Worm (Caenorhabditis elegans): Measurements from ENCODE around the gene scav-2.

scav-2 gene

DNA sequence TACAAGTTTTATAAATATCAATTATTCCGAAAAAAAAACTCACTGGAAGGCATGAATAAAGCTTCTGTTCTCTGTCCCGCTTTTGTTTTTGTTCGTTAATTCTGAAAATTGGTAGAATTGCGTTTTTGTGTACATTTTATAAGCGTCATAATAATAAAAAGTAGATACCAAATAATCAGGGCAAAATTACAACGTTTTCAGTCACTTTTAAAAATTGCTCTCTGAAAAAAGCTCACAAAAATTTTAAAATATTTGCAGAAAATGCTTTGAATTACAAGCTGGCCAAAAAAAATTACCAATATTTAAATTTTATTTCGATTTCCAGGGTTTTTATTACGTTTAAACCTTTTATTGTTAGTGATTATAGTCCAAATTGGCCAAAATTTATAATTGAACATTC, at the start of gene scav-2:
Gene scav-2, minus strand, starts transcription at position 101 of the 400 bp plus-strand sequence.
- TF ChIP-seq W03F9.2 (tag; optimal IDR thresholded peaks at IDR 0.05): no peak
- TF ChIP-seq him-1 (tag; optimal IDR thresholded peaks at IDR 0.05): no peak
- TF ChIP-seq dao-5 (tag; optimal IDR thresholded peaks at IDR 0.05): no peak

DNA sequence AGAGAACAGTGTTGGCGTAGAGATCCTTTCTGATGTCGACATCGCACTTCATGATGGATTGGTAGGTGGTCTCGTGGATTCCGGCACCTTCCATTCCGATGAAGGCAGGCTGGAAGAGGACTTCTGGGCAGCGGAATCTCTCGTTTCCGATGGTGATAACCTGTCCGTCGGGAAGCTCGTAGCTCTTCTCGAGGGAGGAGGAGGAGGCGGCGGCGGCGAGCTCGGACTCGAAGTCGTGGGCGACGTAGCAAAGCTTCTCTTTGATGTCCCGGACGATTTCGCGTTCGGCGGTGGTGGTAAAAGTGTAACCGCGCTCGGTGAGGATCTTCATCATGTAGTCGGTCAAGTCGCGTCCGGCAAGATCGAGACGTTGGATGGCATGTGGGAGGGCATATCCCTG, 49.7 kb upstream of the scav-2 start:
- no peak for TF ChIP-seq dao-5 (tag; optimal IDR thresholded peaks at IDR 0.05)
- TF ChIP-seq him-1 (tag; optimal IDR thresholded peaks at IDR 0.05): no peak
- no peak for TF ChIP-seq W03F9.2 (tag; optimal IDR thresholded peaks at IDR 0.05)

DNA sequence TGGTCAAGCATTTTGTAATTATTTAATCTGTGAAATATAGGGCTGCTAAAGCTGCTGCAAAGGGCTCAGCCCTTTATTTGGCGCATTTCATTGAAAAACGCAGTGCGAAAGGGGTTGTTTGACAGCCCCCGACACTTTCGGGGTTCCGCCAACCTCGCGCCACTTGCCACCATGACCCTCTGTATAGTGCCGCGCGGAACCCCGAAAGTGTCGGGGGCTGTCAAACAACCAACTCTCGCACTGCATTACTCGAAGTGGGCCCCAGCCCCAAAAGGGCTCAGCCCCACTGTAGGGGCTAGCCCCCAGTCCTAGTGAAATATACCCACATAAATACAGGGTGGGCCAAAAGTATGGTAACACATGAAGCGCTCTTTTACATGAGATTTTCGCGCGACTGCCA, 45.1 kb upstream of the scav-2 start:
- no peak for TF ChIP-seq W03F9.2 (tag; optimal IDR thresholded peaks at IDR 0.05)
- TF ChIP-seq dao-5 (tag; optimal IDR thresholded peaks at IDR 0.05): no peak
- no peak for TF ChIP-seq him-1 (tag; optimal IDR thresholded peaks at IDR 0.05)

DNA sequence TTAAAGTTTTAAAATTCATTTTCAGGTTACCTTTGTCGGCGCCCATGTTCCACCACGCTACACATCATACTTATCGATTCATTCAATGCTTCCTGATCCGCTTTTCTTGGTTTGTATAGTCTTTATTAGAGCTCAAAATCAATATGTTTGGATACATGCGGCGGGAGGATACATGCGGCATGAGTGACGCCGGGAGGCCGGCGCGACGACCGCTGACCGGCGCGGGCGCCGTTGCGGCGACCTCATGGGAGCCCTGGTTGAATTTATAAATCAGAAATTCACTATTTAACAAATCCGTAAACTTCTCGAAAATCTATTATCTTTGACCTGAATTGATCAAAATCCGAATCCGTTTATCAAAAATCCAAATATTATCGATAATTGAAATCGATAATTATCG, 26.6 kb upstream of the scav-2 start:
- TF ChIP-seq W03F9.2 (tag; optimal IDR thresholded peaks at IDR 0.05) (no peak), him-1 (tag; optimal IDR thresholded peaks at IDR 0.05) (no peak), dao-5 (tag; optimal IDR thresholded peaks at IDR 0.05) (no peak)

DNA sequence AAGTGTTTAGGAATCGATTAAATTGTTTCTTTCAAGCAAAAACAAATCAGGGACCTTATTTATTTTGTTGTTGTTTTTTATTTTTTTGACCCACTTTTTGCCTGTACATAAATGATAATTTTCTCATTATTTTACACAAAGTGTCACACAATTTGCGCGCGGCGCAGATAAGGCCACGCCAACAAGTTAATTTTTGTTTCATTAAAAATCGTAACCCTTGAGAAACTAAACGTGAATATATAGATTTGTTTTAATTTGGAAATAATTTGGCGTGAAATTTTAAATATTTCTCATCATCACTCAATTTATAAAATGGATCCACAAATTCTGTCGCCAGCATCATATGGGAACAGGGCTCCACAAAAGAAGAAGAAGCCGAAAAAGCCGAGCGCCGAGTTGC, 25.4 kb upstream of the scav-2 start, which contains the start of gene T05D4.5:
Gene T05D4.5, plus strand, starts transcription at position 301 of the 400 bp plus-strand sequence.
- no peak for TF ChIP-seq dao-5 (tag; optimal IDR thresholded peaks at IDR 0.05)
- no peak for TF ChIP-seq him-1 (tag; optimal IDR thresholded peaks at IDR 0.05)
- TF ChIP-seq W03F9.2 (tag; optimal IDR thresholded peaks at IDR 0.05): no peak

DNA sequence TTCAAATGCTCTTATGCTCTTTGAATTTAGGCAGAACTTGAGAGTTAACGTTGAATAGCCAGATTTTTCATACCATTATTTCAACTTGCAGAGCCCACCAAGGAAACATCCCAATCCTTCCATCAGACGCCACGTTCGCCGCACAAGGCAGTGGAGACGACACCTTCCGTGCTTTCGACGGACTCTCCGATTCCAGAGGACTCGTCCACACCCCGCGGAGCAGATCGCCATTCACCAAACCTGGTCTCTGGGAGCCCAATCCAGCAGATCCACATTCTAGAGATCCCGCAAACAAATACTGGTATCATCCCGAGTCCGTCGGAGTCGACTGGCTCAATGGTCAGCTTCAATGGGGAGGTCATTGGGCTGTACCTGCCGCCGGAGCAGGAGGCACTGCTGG, 24.9 kb upstream of the scav-2 start:
- TF ChIP-seq W03F9.2 (tag; optimal IDR thresholded peaks at IDR 0.05): no peak
- no peak for TF ChIP-seq dao-5 (tag; optimal IDR thresholded peaks at IDR 0.05)
- TF ChIP-seq him-1 (tag; optimal IDR thresholded peaks at IDR 0.05): no peak

DNA sequence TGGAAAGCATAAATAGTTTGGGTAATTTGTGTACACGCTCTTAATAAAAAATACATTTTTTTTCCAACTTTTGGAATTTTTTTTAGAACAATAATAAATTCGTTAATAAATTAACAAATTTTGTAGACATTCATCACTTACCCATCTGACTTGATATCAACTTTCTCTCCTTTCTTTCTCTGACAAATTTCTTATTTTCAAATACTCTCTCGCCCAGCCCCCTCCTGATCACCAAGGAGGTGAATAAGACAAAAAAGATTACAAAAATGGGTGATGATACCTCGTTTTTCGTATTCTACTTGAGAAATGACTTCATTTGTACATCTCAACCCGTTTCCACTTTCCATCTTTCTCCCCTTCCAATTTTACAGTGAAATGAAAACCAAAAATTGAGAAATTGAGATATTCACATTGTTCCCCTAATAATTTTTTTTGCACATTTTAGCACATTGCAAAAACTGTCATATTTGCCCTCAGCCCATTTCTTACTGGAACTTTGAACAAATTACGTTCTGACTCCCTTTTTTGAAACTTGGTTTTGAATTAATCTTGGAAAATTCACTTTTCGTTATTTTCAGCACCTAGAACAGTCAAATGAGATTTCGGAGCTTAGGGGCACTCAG, 20.6 kb upstream of the scav-2 start, which contains the start of gene osm-7:
Gene osm-7, plus strand, starts transcription at position 573 of the 623 bp plus-strand sequence.
- TF ChIP-seq him-1 (tag; optimal IDR thresholded peaks at IDR 0.05) (no peak), dao-5 (tag; optimal IDR thresholded peaks at IDR 0.05) (no peak), W03F9.2 (tag; optimal IDR thresholded peaks at IDR 0.05) (no peak)

DNA sequence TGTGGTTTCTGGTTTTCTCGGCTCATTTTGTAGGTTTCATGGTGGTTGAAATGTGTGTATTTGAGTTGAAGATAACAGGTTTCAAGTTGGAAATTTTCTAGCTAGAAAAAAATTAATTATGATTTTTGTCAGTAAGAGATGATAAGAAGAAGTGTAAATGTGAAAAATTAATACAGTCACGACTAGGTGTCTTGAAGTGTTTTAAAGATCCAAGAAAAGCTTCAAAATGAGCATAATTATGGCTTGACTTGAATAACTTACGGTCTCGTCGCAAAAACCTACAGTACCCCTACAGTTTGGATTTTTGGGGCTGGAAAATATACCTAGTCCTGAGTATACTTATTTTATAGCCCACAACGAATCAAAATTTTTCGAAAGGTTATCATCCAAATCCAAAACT, 15.2 kb upstream of the scav-2 start, which contains the start of gene exc-12:
Gene exc-12, minus strand, starts transcription at position 101 of the 400 bp plus-strand sequence.
- TF ChIP-seq dao-5 (tag; optimal IDR thresholded peaks at IDR 0.05) (no peak), W03F9.2 (tag; optimal IDR thresholded peaks at IDR 0.05) (no peak), him-1 (tag; optimal IDR thresholded peaks at IDR 0.05) (no peak)

DNA sequence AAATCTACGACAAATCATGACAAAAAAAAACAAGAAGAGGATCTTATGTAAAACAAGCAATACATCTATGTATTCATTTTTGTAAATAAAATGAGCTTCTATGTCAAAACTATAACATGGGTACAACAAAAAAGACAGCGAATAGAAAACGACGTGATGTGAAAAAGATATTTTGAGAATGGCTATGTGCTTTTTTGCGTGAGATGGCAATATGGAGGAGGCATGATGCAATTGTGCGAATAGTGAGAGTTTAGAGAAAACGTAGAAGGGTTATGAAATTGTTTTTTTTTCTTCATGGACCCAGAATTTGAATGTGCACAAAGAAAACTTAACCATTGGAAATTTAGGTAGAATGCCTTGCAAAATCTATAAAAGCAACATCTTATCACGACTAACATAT, 10.8 kb upstream of the scav-2 start:
- TF ChIP-seq W03F9.2 (tag; optimal IDR thresholded peaks at IDR 0.05): no peak
- TF ChIP-seq him-1 (tag; optimal IDR thresholded peaks at IDR 0.05): no peak
- no peak for TF ChIP-seq dao-5 (tag; optimal IDR thresholded peaks at IDR 0.05)

DNA sequence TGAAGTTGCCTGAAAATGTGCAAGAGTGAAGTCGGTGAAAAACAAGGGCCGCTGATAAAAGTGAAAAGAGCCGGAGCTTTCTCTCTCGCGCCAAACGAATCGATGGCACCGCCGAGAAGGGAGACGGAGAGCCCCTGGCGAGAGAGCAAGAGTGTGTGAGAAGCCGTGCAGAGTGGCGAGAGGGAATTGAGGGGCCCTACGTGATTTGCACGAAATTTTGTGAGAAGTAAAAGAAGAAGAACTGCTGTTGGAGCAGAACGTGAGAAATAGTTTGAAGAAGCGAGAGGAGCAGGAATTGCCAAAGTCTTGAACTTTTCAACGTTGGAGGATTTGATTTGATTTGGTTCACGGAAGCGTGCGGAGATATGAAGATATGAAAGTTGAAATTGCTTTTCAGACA, 9.8 kb upstream of the scav-2 start, which contains the start of gene aldo-1:
Gene aldo-1, minus strand, starts transcription at position 9 of the 400 bp plus-strand sequence.
- TF ChIP-seq him-1 (tag; optimal IDR thresholded peaks at IDR 0.05) (peak; percentile 45), dao-5 (tag; optimal IDR thresholded peaks at IDR 0.05) (no peak)

DNA sequence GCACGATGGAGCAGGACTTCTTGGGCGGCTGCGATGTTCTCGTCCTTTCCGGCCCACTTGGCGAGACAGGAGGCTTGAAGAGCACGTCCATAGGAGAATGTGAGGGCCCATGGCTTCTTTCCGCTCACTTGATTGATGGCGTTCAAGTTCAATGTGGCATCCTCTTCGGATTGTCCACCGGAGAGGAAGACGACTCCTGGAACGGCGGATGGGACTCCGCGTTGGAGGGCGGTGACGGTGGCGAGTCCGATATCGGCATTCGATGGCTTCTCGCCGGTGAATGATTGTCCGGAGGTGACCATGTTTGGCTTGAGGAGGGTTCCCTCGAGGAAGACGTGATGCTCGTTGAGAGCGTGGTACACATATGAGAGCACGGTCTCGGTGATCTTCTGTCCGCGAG, 8.4 kb upstream of the scav-2 start:
- TF ChIP-seq W03F9.2 (tag; optimal IDR thresholded peaks at IDR 0.05) (no peak), dao-5 (tag; optimal IDR thresholded peaks at IDR 0.05) (no peak), him-1 (tag; optimal IDR thresholded peaks at IDR 0.05) (no peak)

DNA sequence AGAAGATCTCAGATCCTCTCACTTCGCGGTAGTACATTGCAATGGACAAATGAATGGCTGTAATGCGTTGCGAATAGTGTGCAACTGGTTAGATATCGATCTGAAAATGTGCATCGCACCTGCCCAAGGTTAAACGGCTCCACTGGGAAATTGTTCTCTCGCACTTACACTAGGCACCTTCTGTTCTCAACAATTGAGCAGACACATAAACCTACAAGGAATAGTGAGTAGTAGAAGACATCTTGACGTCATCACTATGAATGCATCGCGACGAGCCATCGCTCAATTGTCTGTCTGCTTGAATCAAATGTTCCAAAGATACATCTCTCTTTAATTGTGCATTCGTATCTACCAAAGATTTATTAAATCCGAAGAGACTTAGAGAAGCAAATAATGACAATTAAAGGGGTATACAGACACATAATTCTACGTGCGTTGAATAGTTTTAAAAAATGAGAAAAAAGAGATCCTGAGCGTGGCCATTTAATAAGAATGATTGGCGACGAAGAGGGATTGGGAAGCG, 7.9 kb upstream of the scav-2 start, which contains the start of gene T05D4.2:
Gene T05D4.2, minus strand, starts transcription at position 83 of the 523 bp plus-strand sequence.
- TF ChIP-seq him-1 (tag; optimal IDR thresholded peaks at IDR 0.05): no peak
- no peak for TF ChIP-seq dao-5 (tag; optimal IDR thresholded peaks at IDR 0.05)
- no peak for TF ChIP-seq W03F9.2 (tag; optimal IDR thresholded peaks at IDR 0.05)

DNA sequence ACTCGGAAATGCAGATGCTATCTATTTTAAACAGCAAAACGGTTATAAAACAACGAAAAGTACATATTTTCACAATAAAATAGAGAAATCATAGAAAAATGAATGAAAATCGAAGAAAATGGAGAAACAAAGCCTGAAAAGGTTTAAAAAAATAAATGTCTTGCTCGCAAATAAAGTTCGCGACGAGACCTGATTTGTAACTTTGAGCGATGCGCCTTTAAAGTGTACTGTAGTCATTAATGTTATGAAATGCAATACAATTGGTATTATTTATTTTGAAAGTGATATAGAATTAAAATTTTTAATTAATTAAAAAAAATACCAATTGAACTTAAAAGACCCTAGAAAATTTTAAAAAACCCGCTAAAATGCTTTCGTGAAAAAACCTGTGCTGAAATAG, 6.1 kb upstream of the scav-2 start:
- TF ChIP-seq dao-5 (tag; optimal IDR thresholded peaks at IDR 0.05) (no peak), him-1 (tag; optimal IDR thresholded peaks at IDR 0.05) (no peak), W03F9.2 (tag; optimal IDR thresholded peaks at IDR 0.05) (no peak)

DNA sequence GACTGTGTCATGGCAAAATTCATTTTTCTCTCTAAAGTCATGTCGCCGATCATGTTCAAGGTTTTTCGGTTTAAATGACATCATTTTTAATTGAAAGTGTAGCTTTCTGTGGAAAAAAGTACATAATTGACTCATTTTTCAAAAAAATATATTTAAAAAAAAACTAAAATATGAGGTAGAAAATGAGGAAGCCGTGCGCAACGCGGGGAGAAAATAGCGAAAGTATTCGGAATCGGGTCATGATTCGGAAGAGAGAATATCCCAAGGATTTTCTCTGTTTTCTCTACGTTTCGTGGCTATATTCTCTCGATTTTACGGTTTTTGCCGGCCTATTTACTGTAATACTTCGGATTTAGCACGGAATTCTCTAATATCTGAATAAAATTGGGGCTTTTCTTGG, 5.6 kb upstream of the scav-2 start:
- TF ChIP-seq him-1 (tag; optimal IDR thresholded peaks at IDR 0.05) (no peak), dao-5 (tag; optimal IDR thresholded peaks at IDR 0.05) (no peak)

DNA sequence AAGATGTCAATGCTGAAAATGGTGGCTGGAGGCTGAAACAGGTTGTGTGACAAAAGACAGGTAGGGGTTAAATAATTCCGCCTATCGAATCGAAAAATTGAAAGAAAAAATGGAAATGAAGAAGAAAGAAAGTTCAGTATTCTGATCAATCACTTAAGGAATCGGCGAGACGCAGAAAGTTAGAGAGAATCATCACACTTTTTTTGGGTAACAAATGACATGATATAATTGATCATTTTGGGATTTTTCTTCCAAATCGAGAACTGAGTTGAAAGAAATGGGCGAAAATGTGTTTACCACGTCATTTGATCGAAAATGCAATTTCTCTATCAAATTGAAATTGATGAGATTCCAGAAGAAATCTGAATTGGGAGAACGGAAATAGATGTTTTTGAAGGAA, 905 bp upstream of the scav-2 start:
- TF ChIP-seq him-1 (tag; optimal IDR thresholded peaks at IDR 0.05) (no peak), W03F9.2 (tag; optimal IDR thresholded peaks at IDR 0.05) (no peak), dao-5 (tag; optimal IDR thresholded peaks at IDR 0.05) (no peak)

Measured in whole organism, L4/young adult.